Worm (Caenorhabditis elegans): ENCODE measurements around the gene F44E7.3.
"Not testable (repeated sequence)": the region's sequence is repeated elsewhere in the genome, so short reads cannot be mapped to it uniquely, and the experiment has no call there.

The F44E7.3 gene

DNA sequence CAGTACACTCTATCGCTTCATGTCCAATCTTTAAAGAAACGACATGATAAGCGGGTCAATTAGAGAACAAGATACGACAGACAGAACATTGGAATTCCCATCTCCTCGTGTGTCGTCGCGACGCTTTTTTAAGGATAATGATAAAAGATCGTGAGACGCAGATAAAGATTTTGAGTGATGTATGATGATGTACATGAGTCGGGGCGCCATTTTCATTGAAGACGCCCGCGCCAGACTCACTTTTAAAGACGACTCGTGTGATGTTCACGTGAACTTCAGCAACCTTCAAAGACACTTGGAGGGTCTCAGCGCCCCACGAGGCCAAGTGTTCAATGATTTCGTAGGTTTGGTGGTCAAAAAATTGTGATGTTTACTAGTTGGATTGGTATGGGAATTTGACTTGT lies 3.5 kb upstream of the F44E7.3 start:
- no peak for TF ChIP-seq unc-62 (GFP tag; optimal IDR thresholded peaks at IDR 0.05)

- TF ChIP-seq unc-62 (GFP tag; optimal IDR thresholded peaks at IDR 0.05), result no peak
Measured at ce11 chrV:5769500-5769899, 2.2 kb upstream of the F44E7.3 start.

- no peak for TF ChIP-seq unc-62 (GFP tag; optimal IDR thresholded peaks at IDR 0.05)
Measured at ce11 chrV:5769999-5770398, 1.7 kb upstream of the F44E7.3 start.

DNA sequence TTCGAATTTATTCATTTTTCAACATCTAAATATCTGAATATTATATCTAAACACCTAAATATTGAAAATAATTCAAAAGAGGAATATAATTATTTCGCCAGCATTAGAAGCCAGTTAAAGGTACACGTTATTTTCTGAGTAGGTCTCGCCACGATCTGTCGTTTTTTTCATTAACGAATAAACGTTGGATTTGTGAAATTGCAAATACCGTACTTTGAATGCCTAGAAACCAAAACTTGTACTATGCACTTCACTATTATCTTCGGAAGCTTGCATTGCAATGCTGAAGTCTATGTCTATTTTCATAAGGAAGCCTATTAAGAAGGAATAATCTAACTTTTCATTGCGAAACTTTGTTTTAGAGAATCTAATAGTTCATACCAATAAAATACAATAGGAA lies 758 bp downstream of the F44E7.3 start:
- TF ChIP-seq unc-62 (GFP tag; optimal IDR thresholded peaks at IDR 0.05), result no peak

ce11 chrV:5774137-5774536 lies 2.4 kb downstream of the F44E7.3 start:
- TF ChIP-seq unc-62 (GFP tag; optimal IDR thresholded peaks at IDR 0.05), result no peak

- TF ChIP-seq unc-62 (GFP tag; optimal IDR thresholded peaks at IDR 0.05), result not testable (repeated sequence)
Measured at ce11 chrV:5776941-5777340, 5.2 kb downstream of the F44E7.3 start, which contains the start of gene F44E7.4. Gene F44E7.4 (minus strand): TSS chrV:5776953.

DNA sequence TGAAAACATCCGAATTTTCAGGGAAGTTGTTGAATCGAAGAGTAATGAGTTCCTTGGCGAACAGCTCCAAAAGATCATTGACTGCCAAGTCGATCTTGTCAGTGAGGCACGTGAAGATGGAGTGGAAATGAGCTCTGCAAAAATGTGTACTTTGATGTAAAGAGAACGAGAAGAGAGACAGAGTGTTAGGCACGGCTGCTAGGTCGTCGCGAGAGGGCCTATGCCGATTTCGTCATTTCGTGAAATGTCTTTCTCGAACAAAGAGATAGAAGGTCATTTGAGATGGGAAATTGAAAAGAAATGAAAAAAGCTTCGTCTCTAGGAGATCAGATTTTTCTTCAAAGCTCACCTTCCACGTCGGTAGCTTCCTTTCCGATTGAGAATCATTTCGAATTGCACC lies 8.2 kb downstream of the F44E7.3 start:
- TF ChIP-seq unc-62 (GFP tag; optimal IDR thresholded peaks at IDR 0.05), result no peak

DNA sequence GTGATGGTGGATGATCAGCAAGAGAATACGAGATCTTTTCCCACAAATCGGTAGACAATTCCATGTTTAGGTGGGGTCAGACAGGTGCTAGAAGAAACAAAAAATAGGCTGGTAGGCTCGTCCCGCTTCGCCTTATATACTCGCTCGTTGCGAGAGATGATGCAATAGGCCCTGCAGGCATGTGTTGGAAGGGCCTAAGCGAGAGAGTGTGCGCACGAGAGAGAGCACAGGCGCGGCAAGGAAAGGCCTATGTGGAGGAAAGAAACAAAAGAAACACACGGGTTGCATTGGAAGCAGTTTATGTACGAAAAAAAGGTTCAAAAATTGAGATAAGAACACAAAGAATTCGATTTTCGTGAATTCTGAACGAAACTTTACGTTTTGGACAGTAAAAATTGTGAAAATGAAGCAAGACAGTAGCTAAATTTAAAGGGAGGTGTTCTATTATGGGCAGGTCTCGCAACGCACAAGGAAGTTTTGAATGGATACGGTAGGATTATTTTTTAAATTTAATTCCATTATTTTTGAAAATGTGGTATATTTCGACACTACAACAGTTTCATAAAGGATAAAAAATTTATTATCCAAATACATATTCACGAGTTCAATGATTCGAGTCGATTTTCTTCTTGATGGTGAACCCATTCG lies 9.1 kb downstream of the F44E7.3 start, which contains the start of gene F44E7.5:
Gene F44E7.5, minus strand, starts transcription at position 210 of the 648 bp plus-strand sequence.
- no peak for TF ChIP-seq unc-62 (GFP tag; optimal IDR thresholded peaks at IDR 0.05)

- TF ChIP-seq unc-62 (GFP tag; optimal IDR thresholded peaks at IDR 0.05), result no peak
Measured at ce11 chrV:5782687-5783086, 10.9 kb downstream of the F44E7.3 start, which contains the start of gene fbxa-183. Gene fbxa-183 (minus strand): TSS chrV:5782787.

ce11 chrV:5785372-5785771 lies 13.6 kb downstream of the F44E7.3 start, which contains the start of gene F44E7.7:
Gene F44E7.7 (minus strand): TSS chrV:5785472.
- no peak for TF ChIP-seq unc-62 (GFP tag; optimal IDR thresholded peaks at IDR 0.05)

DNA sequence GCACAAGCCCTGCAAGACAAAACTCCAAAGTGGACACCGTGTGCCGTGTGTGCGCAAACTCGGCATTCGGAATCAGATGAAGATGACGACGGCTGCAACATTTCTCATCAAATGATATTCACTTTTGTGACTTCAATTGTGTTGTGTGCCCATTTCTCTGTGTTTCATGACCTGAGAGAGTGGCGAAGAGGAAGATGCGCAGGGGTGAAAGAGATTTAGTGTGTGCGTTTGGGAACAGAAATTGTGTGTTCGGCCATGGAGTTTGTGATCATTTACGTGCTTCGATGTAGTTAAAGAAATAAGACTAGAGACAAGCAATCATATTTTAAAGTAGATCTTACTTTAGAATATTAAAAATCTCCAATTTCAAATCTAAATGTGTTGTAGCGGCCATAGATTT lies 16.9 kb downstream of the F44E7.3 start:
- no peak for TF ChIP-seq unc-62 (GFP tag; optimal IDR thresholded peaks at IDR 0.05)

DNA sequence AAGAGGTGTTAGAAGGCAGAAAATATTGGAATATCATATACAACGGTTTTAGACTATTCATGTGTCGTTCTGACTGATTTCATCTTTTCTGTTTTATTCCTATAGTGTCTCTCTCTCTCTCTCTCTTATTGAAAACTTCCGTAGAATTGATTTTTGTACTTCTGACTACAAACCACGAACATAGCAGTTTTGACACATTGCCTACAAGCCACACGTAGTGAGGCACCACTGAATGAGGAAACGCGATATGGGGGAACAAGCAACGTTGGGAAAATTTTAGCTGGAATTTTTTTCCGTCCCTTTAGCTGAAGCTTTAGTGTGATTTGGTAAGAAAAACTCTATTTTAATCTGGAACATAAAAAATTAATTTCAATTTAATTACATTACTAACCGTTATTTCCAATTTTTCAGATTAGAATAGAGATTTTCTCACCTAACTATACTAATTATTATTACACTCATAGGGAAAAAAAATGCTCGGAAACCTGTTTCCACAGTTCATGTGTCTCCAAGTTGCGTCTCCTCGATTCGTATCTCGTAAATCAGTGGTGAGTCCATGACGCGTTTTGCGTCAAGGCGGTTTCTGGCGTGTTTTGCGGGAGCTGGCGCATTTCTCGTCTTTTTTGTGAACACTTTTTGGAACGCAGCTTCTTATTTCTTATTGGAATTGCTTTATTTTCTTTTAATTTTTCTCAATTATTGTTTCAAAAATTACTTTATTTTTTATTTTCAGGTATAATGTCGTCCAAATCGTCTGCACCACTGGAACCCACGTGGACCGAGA lies 18.9 kb downstream of the F44E7.3 start, which contains the start of the genes nhr-142 and F44E7.9:
Gene nhr-142, minus strand, starts transcription at position 57 of the 784 bp plus-strand sequence.
Gene F44E7.9, plus strand, starts transcription at position 734 of the 784 bp plus-strand sequence.
- no peak for TF ChIP-seq unc-62 (GFP tag; optimal IDR thresholded peaks at IDR 0.05)

DNA sequence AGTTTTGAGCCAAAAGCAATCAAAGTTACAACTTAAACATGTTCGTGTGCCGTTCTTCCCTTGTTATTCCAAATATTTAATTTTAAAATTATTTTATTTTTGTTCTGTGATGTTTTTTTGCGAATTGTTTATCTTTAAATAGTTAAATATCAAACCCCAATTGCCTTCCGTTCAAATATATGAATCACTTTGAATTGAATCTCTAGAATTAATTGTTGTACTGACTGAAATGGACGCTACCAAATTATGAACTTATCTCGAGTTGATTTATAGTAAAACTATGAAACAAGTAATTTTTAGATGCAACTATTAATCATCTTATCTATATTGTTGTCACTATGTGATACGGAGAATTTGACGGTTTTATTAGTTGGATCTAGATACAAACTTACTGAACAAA lies 20.3 kb downstream of the F44E7.3 start, which contains the start of gene ZC250.2:
Gene ZC250.2, plus strand, starts transcription at position 301 of the 400 bp plus-strand sequence.
- TF ChIP-seq unc-62 (GFP tag; optimal IDR thresholded peaks at IDR 0.05), result no peak

- TF ChIP-seq unc-62 (GFP tag; optimal IDR thresholded peaks at IDR 0.05), result no peak
Measured at ce11 chrV:5798132-5798531, 26.4 kb downstream of the F44E7.3 start, which contains the start of gene nstp-3. Gene nstp-3 (minus strand): TSS chrV:5798232.

- no peak for TF ChIP-seq unc-62 (GFP tag; optimal IDR thresholded peaks at IDR 0.05)
Measured at ce11 chrV:5799373-5799772, 27.6 kb downstream of the F44E7.3 start, which contains the start of gene cyn-17. Gene cyn-17 (plus strand): TSS chrV:5799673.

ce11 chrV:5805467-5805866 lies 33.7 kb downstream of the F44E7.3 start, which contains the start of gene ZC250.5:
Gene ZC250.5 (plus strand): TSS chrV:5805767.
- no peak for TF ChIP-seq unc-62 (GFP tag; optimal IDR thresholded peaks at IDR 0.05)

Data from whole organism, dauer.